Worm (Caenorhabditis elegans): Measurements from ENCODE around the gene M28.10.

DNA sequence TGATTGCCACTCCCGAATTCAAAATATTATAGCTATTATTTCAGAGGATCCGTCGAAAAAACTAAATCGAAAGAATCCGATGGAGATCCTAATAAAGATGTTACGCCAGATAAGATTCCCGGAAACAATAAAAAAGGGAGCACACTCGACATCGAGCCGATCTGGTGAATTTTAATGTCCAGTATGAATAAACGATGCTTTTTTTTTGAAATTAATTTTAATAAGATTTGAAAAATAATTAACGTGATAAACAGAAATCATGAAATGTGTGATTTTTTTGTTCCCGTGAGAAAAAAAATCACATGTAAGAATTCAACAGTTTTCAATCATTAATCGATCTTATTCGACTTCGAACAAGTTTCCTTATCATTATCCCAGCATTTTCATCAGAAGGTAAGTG is 8.2 kb upstream of the M28.10 start, which contains the start of gene M28.9:
- no peak for TF ChIP-seq klf-2 (GFP tag; conservative IDR thresholded peaks at IDR 0.05)
- no peak for TF ChIP-seq T22C8.4 (GFP tag; IDR thresholded peaks at IDR 0.05)
- no peak for TF ChIP-seq ztf-23 (GFP tag; IDR thresholded peaks at IDR 0.05)
- TF ChIP-seq tab-1 (GFP tag; IDR thresholded peaks at IDR 0.05), result no peak
